Worm (Caenorhabditis elegans) whole organism, L4/young adult: ENCODE measurements around the gene Y53F4B.27.

Experiments used
- W03F9.2 ChIP-seq: fragments of 150-350 bp; optimal IDR thresholded peaks from 2 replicates; lab custom pipeline; 2014; ENCODE audit warnings: missing biosample characterization, missing genetic modification characterization
- dao-5 ChIP-seq: sonication (generic microtip); optimal IDR thresholded peaks from 2 replicates; lab custom pipeline; 2016; ENCODE audit warnings: missing genotype, missing genetic modification characterization, moderate library complexity, missing compliant biosample characterization
- him-1 ChIP-seq: sonication (generic microtip); optimal IDR thresholded peaks from 2 replicates; lab custom pipeline; 2016; ENCODE audit warnings: missing genotype, missing genetic modification reagents, missing genetic modification characterization, missing compliant biosample characterization

DNA sequence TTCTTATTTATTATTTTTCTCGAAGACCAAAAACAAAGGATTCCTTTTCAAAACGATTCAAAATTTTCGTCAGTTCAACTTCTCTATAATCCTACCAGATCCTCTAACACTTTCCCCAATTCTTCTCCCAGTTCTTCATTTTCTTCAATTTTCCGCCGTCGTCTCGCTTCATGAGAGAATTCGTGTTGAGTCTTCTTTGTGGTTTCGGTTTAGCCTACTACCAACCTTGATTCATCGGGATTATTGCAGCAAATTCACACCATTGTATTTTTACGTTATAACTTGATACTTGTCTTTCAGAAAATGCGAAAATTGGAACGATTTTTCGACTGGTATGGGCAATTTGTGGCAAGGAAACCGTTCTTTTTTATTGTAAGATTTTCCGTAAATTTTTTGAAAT is 12.2 kb downstream of the Y53F4B.27 start, which contains the start of gene ptr-20:
- TF ChIP-seq W03F9.2 (tag; lab: Kevin White, UChicago): no peak
- no peak for TF ChIP-seq him-1 (tag; lab: Kevin White, UChicago)
- TF ChIP-seq dao-5: no peak
